Fruit fly (Drosophila melanogaster): ENCODE measurements around the gene CG4066.

DNA sequence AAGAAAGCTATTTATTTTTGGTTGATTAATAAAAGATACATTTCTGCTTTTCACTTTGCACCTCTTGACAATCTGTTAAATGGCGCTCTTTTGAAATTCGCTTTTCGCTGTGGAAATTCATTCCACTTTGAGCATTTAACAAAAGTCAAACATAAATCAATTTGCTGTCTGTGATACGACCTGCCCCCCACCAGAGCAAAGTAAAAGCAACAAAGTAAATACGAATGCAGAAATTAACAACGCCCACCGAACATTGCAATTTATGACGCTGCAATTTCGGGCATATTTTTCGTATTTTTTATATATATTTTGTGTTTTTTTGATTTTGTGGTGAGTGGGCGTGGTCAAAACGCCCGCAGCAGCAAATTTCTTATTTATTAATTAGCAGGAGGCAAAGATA is 25.6 kb upstream of the CG4066 start:
- TF ChIP-seq pan (optimal IDR thresholded peaks at IDR 0.05), result no peak
- TF ChIP-seq EcR (GFP tag; optimal IDR thresholded peaks at IDR 0.05), result no peak
